Fruit fly (Drosophila melanogaster): ENCODE measurements around the gene CG42271.
A peak's percentile ranks its signal among the peaks of the same experiment; 100 is the strongest.

CG42271 gene

DNA sequence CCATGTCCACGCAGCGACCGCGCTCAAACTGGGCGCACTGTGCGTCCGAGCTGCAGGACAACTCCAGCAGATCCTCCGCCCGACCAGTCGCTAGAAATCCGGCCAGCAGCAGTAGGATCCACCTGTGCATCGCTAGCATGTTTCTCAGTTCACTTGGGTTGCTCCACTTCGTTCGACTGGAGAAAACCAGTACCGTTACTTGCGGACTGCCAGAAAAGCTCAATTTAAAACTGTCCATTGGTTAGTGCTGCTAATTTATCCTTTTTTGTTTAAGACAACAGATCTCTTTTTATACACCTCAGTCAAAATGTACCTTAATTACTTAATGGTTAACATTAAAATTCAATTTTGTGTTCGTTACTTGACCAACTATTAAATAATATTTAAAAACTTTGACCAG, 8.2 kb downstream of the CG42271 start, which contains the start of gene CG11674:
Gene CG11674 (minus strand): TSS at position 215 of the 400 bp plus-strand sequence.
- TF ChIP-seq pan (optimal IDR thresholded peaks at IDR 0.05): no peak
- no peak for TF ChIP-seq dl (GFP tag; optimal IDR thresholded peaks at IDR 0.05; ENCODE audit: insufficient read depth in 1 of 2, partially characterized antibody in 2 of 2)
- TF ChIP-seq CG9705 (GFP tag; optimal IDR thresholded peaks at IDR 0.05): no peak
- TF ChIP-seq Jra (GFP tag; optimal IDR thresholded peaks at IDR 0.05): no peak
- no peak for TF ChIP-seq lola (GFP tag; optimal IDR thresholded peaks at IDR 0.05)
- TF ChIP-seq tai (GFP tag; optimal IDR thresholded peaks at IDR 0.05): no peak
- TF ChIP-seq Dif (GFP tag; optimal IDR thresholded peaks at IDR 0.05; ENCODE audit: partially characterized antibody): no peak
- TF ChIP-seq Mio (GFP tag; optimal IDR thresholded peaks at IDR 0.05): no peak
- TF ChIP-seq Hr78 (GFP tag; optimal IDR thresholded peaks at IDR 0.05): no peak
- no peak for TF ChIP-seq CrebA (GFP tag; optimal IDR thresholded peaks at IDR 0.05; ENCODE audit: borderline replicate concordance)
- no peak for TF ChIP-seq Abd-B (GFP tag; optimal IDR thresholded peaks at IDR 0.05)
- TF ChIP-seq foxo (GFP tag; optimal IDR thresholded peaks at IDR 0.05): no peak
- TF ChIP-seq psq (GFP tag; optimal IDR thresholded peaks at IDR 0.05): no peak
- TF ChIP-seq woc (GFP tag; optimal IDR thresholded peaks at IDR 0.05): no peak

DNA sequence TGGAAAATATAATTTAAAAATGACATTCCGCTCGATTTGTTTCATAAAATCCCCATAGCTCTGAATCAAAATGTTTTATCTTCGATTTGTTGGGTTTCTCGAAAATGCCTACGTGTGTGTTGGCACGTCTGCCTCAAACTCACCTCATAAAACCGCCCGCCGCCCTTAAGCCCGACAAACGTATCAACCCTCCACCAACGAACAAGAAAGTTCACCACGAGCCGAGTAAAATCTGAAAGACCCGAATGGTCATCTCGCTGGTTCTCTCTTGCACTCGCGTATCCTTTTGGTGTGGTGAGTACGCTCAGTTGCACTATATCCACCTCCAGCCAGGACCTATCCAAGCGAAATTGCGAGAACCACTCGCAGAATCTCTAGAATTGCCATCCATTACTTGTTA, 11.9 kb downstream of the CG42271 start:
- TF ChIP-seq ey (GFP tag; optimal IDR thresholded peaks at IDR 0.05): no peak
- TF ChIP-seq lola (GFP tag; optimal IDR thresholded peaks at IDR 0.05): no peak
- TF ChIP-seq Hr83 (GFP tag; optimal IDR thresholded peaks at IDR 0.05; ENCODE audit: poor library complexity, severe bottlenecking): no peak
- no peak for TF ChIP-seq Rel (GFP tag; optimal IDR thresholded peaks at IDR 0.05)
- TF ChIP-seq Rel (tag; optimal IDR thresholded peaks at IDR 0.05): no peak
- no peak for TF ChIP-seq Jra (GFP tag; optimal IDR thresholded peaks at IDR 0.05)

DNA sequence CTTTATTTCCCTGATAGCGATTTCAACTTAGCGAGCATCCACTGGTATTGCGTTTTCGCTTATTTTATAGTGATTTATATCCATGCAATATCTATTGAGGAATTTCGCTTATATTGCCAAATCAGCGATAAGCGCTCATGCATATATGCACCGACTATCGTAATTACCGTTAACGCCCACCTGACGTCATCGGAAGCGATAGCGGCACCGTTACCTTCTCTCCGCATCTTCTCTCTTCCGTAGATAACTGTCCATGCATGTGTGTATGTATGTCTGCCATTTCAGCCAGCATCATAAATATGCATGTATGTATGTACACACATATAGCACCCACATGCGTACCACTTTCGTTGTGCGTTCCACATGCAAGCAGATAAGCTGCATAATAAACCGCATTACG, 12.7 kb downstream of the CG42271 start:
- TF ChIP-seq OdsH (GFP tag; optimal IDR thresholded peaks at IDR 0.05) (no peak), Sp1 (GFP tag; optimal IDR thresholded peaks at IDR 0.05) (no peak), jim (GFP tag; optimal IDR thresholded peaks at IDR 0.05) (no peak), fru (GFP tag; optimal IDR thresholded peaks at IDR 0.05) (no peak), woc (GFP tag; optimal IDR thresholded peaks at IDR 0.05) (no peak), Vsx2 (GFP tag; optimal IDR thresholded peaks at IDR 0.05; ENCODE audit: partially characterized antibody) (no peak), Abd-B (GFP tag; optimal IDR thresholded peaks at IDR 0.05) (no peak), Hnf4 (GFP tag; optimal IDR thresholded peaks at IDR 0.05) (no peak), CrebA (GFP tag; optimal IDR thresholded peaks at IDR 0.05; ENCODE audit: borderline replicate concordance) (no peak), brk (GFP tag; optimal IDR thresholded peaks at IDR 0.05) (no peak), sage (GFP tag; optimal IDR thresholded peaks at IDR 0.05) (no peak), Mio (GFP tag; optimal IDR thresholded peaks at IDR 0.05) (no peak), rgr (GFP tag; optimal IDR thresholded peaks at IDR 0.05) (no peak), psq (GFP tag; optimal IDR thresholded peaks at IDR 0.05) (no peak)

DNA sequence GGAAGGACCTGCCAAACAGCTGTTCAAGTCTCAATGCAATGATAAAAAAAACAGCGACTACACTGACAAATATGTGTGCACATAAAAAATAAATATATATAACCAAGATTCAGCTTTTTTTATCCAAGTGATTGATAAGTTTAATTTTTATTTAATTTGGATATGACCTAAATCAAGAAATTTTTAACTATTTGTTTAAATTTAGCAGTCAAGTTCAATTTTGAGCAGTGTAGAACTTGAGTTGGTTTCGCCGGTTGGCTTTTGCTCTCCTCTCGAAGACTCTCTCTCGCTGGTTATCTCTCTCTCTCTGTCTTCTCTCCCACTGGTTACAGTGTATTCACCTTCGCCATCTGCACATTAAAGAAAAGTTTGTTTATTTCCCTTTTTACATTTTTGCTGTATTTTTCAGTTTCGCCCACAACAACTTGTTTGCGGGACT, 15.8 kb downstream of the CG42271 start:
- TF ChIP-seq CG32264 (GFP tag; optimal IDR thresholded peaks at IDR 0.05) (peak; percentile 79), dsf (GFP tag; optimal IDR thresholded peaks at IDR 0.05; ENCODE audit: borderline replicate concordance) (peak; percentile 70), woc (GFP tag; optimal IDR thresholded peaks at IDR 0.05) (peak; percentile 90), sage (GFP tag; optimal IDR thresholded peaks at IDR 0.05) (peak; percentile 95), Hr78 (GFP tag; optimal IDR thresholded peaks at IDR 0.05) (no peak), CrebA (GFP tag; optimal IDR thresholded peaks at IDR 0.05; ENCODE audit: borderline replicate concordance) (peak; percentile 92), foxo (GFP tag; optimal IDR thresholded peaks at IDR 0.05) (peak; percentile 32 to 98), jim (GFP tag; optimal IDR thresholded peaks at IDR 0.05) (no peak), CG9705 (GFP tag; optimal IDR thresholded peaks at IDR 0.05) (peak; percentile 92), OdsH (GFP tag; optimal IDR thresholded peaks at IDR 0.05) (peak; percentile 97), Abd-B (GFP tag; optimal IDR thresholded peaks at IDR 0.05) (no peak), Dfd (GFP tag; optimal IDR thresholded peaks at IDR 0.05) (peak; percentile 94), ey (GFP tag; optimal IDR thresholded peaks at IDR 0.05) (peak; percentile 93), brk (GFP tag; optimal IDR thresholded peaks at IDR 0.05) (peak; percentile 92), br (GFP tag; optimal IDR thresholded peaks at IDR 0.05) (peak; percentile 94), Sp1 (GFP tag; optimal IDR thresholded peaks at IDR 0.05) (peak; percentile 98), N (GFP tag; optimal IDR thresholded peaks at IDR 0.05) (no peak), HLH106 (tag; optimal IDR thresholded peaks at IDR 0.05) (peak; percentile 98), Jra (GFP tag; optimal IDR thresholded peaks at IDR 0.05) (peak; percentile 89), GATAd (GFP tag; optimal IDR thresholded peaks at IDR 0.05) (peak; percentile 54), dl (GFP tag; optimal IDR thresholded peaks at IDR 0.05; ENCODE audit: insufficient read depth in 1 of 2, partially characterized antibody in 2 of 2) (no peak), tai (GFP tag; optimal IDR thresholded peaks at IDR 0.05) (no peak), dmrt93B (GFP tag; optimal IDR thresholded peaks at IDR 0.05) (peak; percentile 93), Mio (GFP tag; optimal IDR thresholded peaks at IDR 0.05) (no peak), lola (GFP tag; optimal IDR thresholded peaks at IDR 0.05) (no peak), psq (GFP tag; optimal IDR thresholded peaks at IDR 0.05) (peak; percentile 94), Rel (GFP tag; optimal IDR thresholded peaks at IDR 0.05) (peak; percentile 75), Rel (tag; optimal IDR thresholded peaks at IDR 0.05) (peak; percentile 84), Hnf4 (GFP tag; optimal IDR thresholded peaks at IDR 0.05) (peak; percentile 95), Dif (GFP tag; optimal IDR thresholded peaks at IDR 0.05; ENCODE audit: partially characterized antibody) (peak; percentile 50), h (GFP tag; optimal IDR thresholded peaks at IDR 0.05) (peak; percentile 98), fru (GFP tag; optimal IDR thresholded peaks at IDR 0.05) (peak; percentile 97), rgr (GFP tag; optimal IDR thresholded peaks at IDR 0.05) (peak; percentile 97), usp (GFP tag; optimal IDR thresholded peaks at IDR 0.05) (no peak), sv (GFP tag; optimal IDR thresholded peaks at IDR 0.05) (peak; percentile 79)
